Worm (Caenorhabditis elegans): Measurements from ENCODE around the gene F37C12.21.

F37C12.21 gene

ce11 chrIII:7210486-7210885, 22.3 kb downstream of the F37C12.21 start:
- TF ChIP-seq F10B5.3 (tag; optimal IDR thresholded peaks at IDR 0.05) (no peak), aha-1 (tag) (peak; percentile 90), ceh-44 (GFP tag; IDR thresholded peaks at IDR 0.05) (no peak), F49E8.2 (tag; optimal IDR thresholded peaks at IDR 0.05; ENCODE audit: borderline replicate concordance) (no peak), hlh-11 (tag; optimal IDR thresholded peaks at IDR 0.05) (no peak), mes-2 (tag; optimal IDR thresholded peaks at IDR 0.05; ENCODE audit: poor library complexity, severe bottlenecking) (peak; percentile 35), nhr-41 (GFP tag; IDR thresholded peaks at IDR 0.05) (no peak), fkh-10 (GFP tag; optimal IDR thresholded peaks at IDR 0.05) (no peak), ZK546.5 (tag; optimal IDR thresholded peaks at IDR 0.05) (no peak), unc-62 (GFP tag; optimal IDR thresholded peaks at IDR 0.05 in 1 of 2) (peak in 1 of 2 experiments; percentile 76), unc-62 (tag; optimal IDR thresholded peaks at IDR 0.05) (no peak), nhr-76 (tag; optimal IDR thresholded peaks at IDR 0.05) (no peak)

ce11 chrIII:7212028-7212427, 23.9 kb downstream of the F37C12.21 start:
- TF ChIP-seq hlh-30 (tag; optimal IDR thresholded peaks at IDR 0.05; ENCODE audit: insufficient read depth) (no peak), F10B5.3 (tag; optimal IDR thresholded peaks at IDR 0.05) (no peak), nhr-28 (tag; optimal IDR thresholded peaks at IDR 0.05) (peak; percentile 36), tag-97 (GFP tag; IDR thresholded peaks at IDR 0.05) (no peak), lin-1 (GFP tag; IDR thresholded peaks at IDR 0.05) (no peak), hlh-11 (tag; optimal IDR thresholded peaks at IDR 0.05) (peak; percentile 31), nhr-77 (tag; optimal IDR thresholded peaks at IDR 0.05) (no peak), dmd-9 (GFP tag; IDR thresholded peaks at IDR 0.05) (no peak), mes-2 (tag; optimal IDR thresholded peaks at IDR 0.05; ENCODE audit: poor library complexity, severe bottlenecking) (no peak), unc-62 (GFP tag; optimal IDR thresholded peaks at IDR 0.05 in 1 of 2) (peak in 1 of 2 experiments; percentile 61), unc-62 (tag; optimal IDR thresholded peaks at IDR 0.05) (no peak), lin-38 (GFP tag; IDR thresholded peaks at IDR 0.05) (no peak), unc-39 (tag; optimal IDR thresholded peaks at IDR 0.05) (no peak), zip-11 (GFP tag; IDR thresholded peaks at IDR 0.05) (no peak), Y48G9A.11 (GFP tag; IDR thresholded peaks at IDR 0.05) (no peak), lin-15B (tag; optimal IDR thresholded peaks at IDR 0.05) (no peak), ceh-82 (tag; optimal IDR thresholded peaks at IDR 0.05) (no peak), attf-4 (tag; optimal IDR thresholded peaks at IDR 0.05) (no peak), mxl-3 (GFP tag; optimal IDR thresholded peaks at IDR 0.05) (no peak), F44E2.7 (GFP tag; IDR thresholded peaks at IDR 0.05) (no peak), ceh-28 (tag; optimal IDR thresholded peaks at IDR 0.05) (no peak), pqm-1 (tag; optimal IDR thresholded peaks at IDR 0.05) (peak; percentile 55), mdt-29 (GFP tag; IDR thresholded peaks at IDR 0.05) (no peak), ctbp-1 (GFP tag; IDR thresholded peaks at IDR 0.05) (no peak), nhr-102 (tag; optimal IDR thresholded peaks at IDR 0.05) (no peak), nhr-76 (tag; optimal IDR thresholded peaks at IDR 0.05) (no peak), dmd-6 (GFP tag; IDR thresholded peaks at IDR 0.05) (peak; percentile 28; the same call in 1 of the 2 replicates), daf-16 (GFP tag; optimal IDR thresholded peaks at IDR 0.05) (no peak), daf-16 (tag; optimal IDR thresholded peaks at IDR 0.05) (peak; percentile 29)

- TF ChIP-seq unc-62 (GFP tag; optimal IDR thresholded peaks at IDR 0.05 in 1 of 2) (peak in 1 of 2 experiments; percentile 54), unc-62 (tag; optimal IDR thresholded peaks at IDR 0.05) (no peak), lir-3 (tag; optimal IDR thresholded peaks at IDR 0.05) (no peak), F37D6.2 (tag; optimal IDR thresholded peaks at IDR 0.05) (no peak), ztf-7 (tag; optimal IDR thresholded peaks at IDR 0.05) (no peak), cey-2 (tag; optimal IDR thresholded peaks at IDR 0.05; ENCODE audit: borderline replicate concordance, insufficient read depth) (no peak), php-3 (GFP tag; IDR thresholded peaks at IDR 0.05) (no peak)
Measured at ce11 chrIII:7215532-7215931, 27.4 kb downstream of the F37C12.21 start.

Measured in whole organism, L4 larva.